Fruit fly (Drosophila melanogaster) whole organism, embryonic: Measurements from ENCODE around the gene aop.

Experiments used
- Abd-B ChIP-seq: fragments of 200-800 bp; sonication (Bioruptor generic); optimal IDR thresholded peaks from 2 replicates; lab custom pipeline; 2018; ENCODE audit warnings: missing biosample characterization, mild to moderate bottlenecking, missing genetic modification characterization, moderate library complexity
- B-H2 ChIP-seq: fragments of 200-800 bp; sonication (Bioruptor generic); optimal IDR thresholded peaks from 2 replicates; lab custom pipeline; 2018; ENCODE audit warnings: missing biosample characterization, mild to moderate bottlenecking, missing genetic modification characterization
- CG10267 ChIP-seq: fragments of 200-800 bp; sonication (Bioruptor generic); optimal IDR thresholded peaks from 2 replicates; lab custom pipeline; 2018; ENCODE audit warnings: missing biosample characterization, mild to moderate bottlenecking, missing genetic modification characterization, moderate library complexity
- CG10321 ChIP-seq: fragments of 200-800 bp; sonication (Bioruptor generic); IDR thresholded peaks from 2 replicates; pipeline ENCODE4 v1.3.6; 2022; ENCODE audit warnings: missing biosample characterization, missing genetic modification characterization
- CG12155 ChIP-seq: fragments of 200-800 bp; sonication (Bioruptor generic); optimal IDR thresholded peaks from 3 replicates; lab custom pipeline; 2016; ENCODE audit warnings: missing biosample characterization, missing genetic modification characterization
- CG13287 ChIP-seq: fragments of 200-800 bp; sonication (Bioruptor generic); IDR thresholded peaks from 2 replicates; pipeline ENCODE4 v1.3.6; 2022; ENCODE audit warnings: missing biosample characterization, missing genetic modification characterization; ENCODE audit not compliant: partially characterized antibody
- CG14710 ChIP-seq: fragments of 200-800 bp; sonication (Bioruptor generic); optimal IDR thresholded peaks from 3 replicates; lab custom pipeline; 2019; ENCODE audit warnings: missing biosample characterization, mild to moderate bottlenecking, missing genetic modification characterization, moderate library complexity
- CG14860 ChIP-seq: fragments of 200-800 bp; sonication (Bioruptor generic); IDR thresholded peaks from 3 replicates; pipeline ENCODE4 v1.3.6; 2022; ENCODE audit warnings: missing biosample characterization, missing genetic modification characterization; ENCODE audit not compliant: partially characterized antibody
- CG15696 ChIP-seq: fragments of 200-800 bp; sonication (Bioruptor generic); optimal IDR thresholded peaks from 2 replicates; lab custom pipeline; 2019; ENCODE audit warnings: missing biosample characterization, mild to moderate bottlenecking, missing genetic modification characterization, moderate library complexity
- CG17385 ChIP-seq: fragments of 200-800 bp; sonication (Bioruptor generic); optimal IDR thresholded peaks from 3 replicates; lab custom pipeline; 2018; ENCODE audit warnings: missing biosample characterization, mild to moderate bottlenecking, missing genetic modification characterization
- CG17568 ChIP-seq: fragments of 200-800 bp; sonication (Bioruptor generic); optimal IDR thresholded peaks from 2 replicates; lab custom pipeline; 2018; ENCODE audit warnings: missing biosample characterization, mild to moderate bottlenecking, missing genetic modification characterization, moderate library complexity
- CG18262 ChIP-seq: fragments of 200-800 bp; optimal IDR thresholded peaks from 3 replicates; lab custom pipeline; 2019; ENCODE audit warnings: missing biosample characterization, mild to moderate bottlenecking, missing genetic modification characterization, moderate library complexity
- CG2116 ChIP-seq: fragments of 200-800 bp; sonication (Bioruptor generic); optimal IDR thresholded peaks from 3 replicates; lab custom pipeline; 2018; ENCODE audit warnings: missing biosample characterization, mild to moderate bottlenecking, missing genetic modification characterization
- CG34224 ChIP-seq: fragments of 200-800 bp; sonication (Bioruptor generic); IDR thresholded peaks from 3 replicates; pipeline ENCODE4 v1.3.6; 2022; ENCODE audit warnings: missing biosample characterization, missing genetic modification characterization; ENCODE audit not compliant: partially characterized antibody
- CG34376 ChIP-seq: fragments of 200-800 bp; sonication (Bioruptor generic); optimal IDR thresholded peaks from 2 replicates; lab custom pipeline; 2018; ENCODE audit warnings: missing biosample characterization, mild to moderate bottlenecking, missing genetic modification characterization
- CG6791 ChIP-seq: fragments of 200-800 bp; sonication (Bioruptor generic); IDR thresholded peaks from 3 replicates; pipeline ENCODE4 v1.3.6; 2022; ENCODE audit warnings: missing biosample characterization, missing genetic modification characterization; ENCODE audit not compliant: partially characterized antibody
- CG7372 ChIP-seq: fragments of 200-800 bp; sonication (Bioruptor generic); IDR thresholded peaks from 2 replicates; pipeline ENCODE4 v1.3.6; 2022; ENCODE audit warnings: missing biosample characterization, missing genetic modification characterization
- CG7928 ChIP-seq: fragments of 200-800 bp; sonication (Bioruptor generic); optimal IDR thresholded peaks from 2 replicates; lab custom pipeline; 2017; ENCODE audit warnings: missing biosample characterization, mild to moderate bottlenecking, missing genetic modification characterization
- CG9215 ChIP-seq: fragments of 200-800 bp; sonication (Bioruptor generic); IDR thresholded peaks from 2 replicates; pipeline ENCODE4 v1.3.6; 2022; ENCODE audit warnings: missing biosample characterization, missing genetic modification characterization
- CG9932 ChIP-seq: fragments of 200-800 bp; sonication (Bioruptor generic); IDR thresholded peaks from 2 replicates; pipeline ENCODE4 v1.3.6; 2022; ENCODE audit warnings: missing biosample characterization, missing genetic modification characterization
- Dek ChIP-seq: fragments of 200-800 bp; sonication (Bioruptor generic); optimal IDR thresholded peaks from 3 replicates; lab custom pipeline; 2019; ENCODE audit warnings: missing biosample characterization, mild to moderate bottlenecking, missing genetic modification characterization, moderate library complexity
- Elba2 ChIP-seq: fragments of 200-800 bp; sonication (Bioruptor generic); optimal IDR thresholded peaks from 3 replicates; lab custom pipeline; 2016; ENCODE audit warnings: missing biosample characterization, missing genetic modification characterization
- HLH4C ChIP-seq: fragments of 200-800 bp; sonication (Bioruptor generic); IDR thresholded peaks from 3 replicates; pipeline ENCODE4 v1.3.6; 2022; ENCODE audit warnings: missing biosample characterization, missing genetic modification characterization; ENCODE audit not compliant: partially characterized antibody
- Hsf ChIP-seq: fragments of 200-800 bp; sonication (Bioruptor generic); optimal IDR thresholded peaks from 3 replicates; lab custom pipeline; 2016; ENCODE audit warnings: missing biosample characterization, missing genetic modification characterization
- MBD-R2 ChIP-seq: fragments of 200-800 bp; sonication (Bioruptor generic); IDR thresholded peaks from 2 replicates; pipeline ENCODE4 v1.3.6; 2022; ENCODE audit warnings: missing biosample characterization, missing genetic modification characterization
- MESR4 ChIP-seq: fragments of 200-800 bp; sonication (Bioruptor generic); optimal IDR thresholded peaks from 2 replicates; lab custom pipeline; 2018; ENCODE audit warnings: missing biosample characterization, mild to moderate bottlenecking, missing genetic modification characterization, moderate library complexity
- Myb ChIP-seq: fragments of 200-800 bp; sonication (Bioruptor generic); optimal IDR thresholded peaks from 2 replicates; lab custom pipeline; 2016; ENCODE audit warnings: missing biosample characterization, missing genetic modification characterization
- NfI ChIP-seq: fragments of 200-800 bp; sonication (Bioruptor generic); optimal IDR thresholded peaks from 3 replicates; lab custom pipeline; 2018; ENCODE audit warnings: missing biosample characterization, mild to moderate bottlenecking, missing genetic modification characterization, moderate library complexity
- Side ChIP-seq: fragments of 200-800 bp; sonication (Bioruptor generic); optimal IDR thresholded peaks from 2 replicates; lab custom pipeline; 2016; ENCODE audit warnings: missing biosample characterization, missing genetic modification characterization
- Sry-β ChIP-seq: fragments of 200-800 bp; sonication (Bioruptor generic); optimal IDR thresholded peaks from 2 replicates; lab custom pipeline; 2018; ENCODE audit warnings: missing biosample characterization, mild to moderate bottlenecking, missing genetic modification characterization, moderate library complexity
- YL-1 ChIP-seq: fragments of 200-800 bp; sonication (Bioruptor generic); optimal IDR thresholded peaks from 3 replicates; lab custom pipeline; 2017; ENCODE audit warnings: missing biosample characterization, mild to moderate bottlenecking, missing genetic modification characterization
- ara ChIP-seq: fragments of 200-800 bp; sonication (Bioruptor generic); IDR thresholded peaks from 2 replicates; pipeline ENCODE4 v1.3.6; 2022; ENCODE audit warnings: missing biosample characterization, missing genetic modification characterization
- bab2 ChIP-seq: fragments of 200-800 bp; sonication (Bioruptor generic); optimal IDR thresholded peaks from 2 replicates; lab custom pipeline; 2016; ENCODE audit warnings: missing biosample characterization, missing genetic modification characterization
- chinmo ChIP-seq: fragments of 200-800 bp; sonication (Bioruptor generic); IDR thresholded peaks from 4 replicates; pipeline ENCODE4 v1.3.6; 2022; ENCODE audit warnings: missing biosample characterization, missing genetic modification characterization; ENCODE audit not compliant: partially characterized antibody
- crp ChIP-seq, 2 experiments: fragments of 200-800 bp; sonication (Bioruptor generic); optimal IDR thresholded peaks; 2 replicates in 1 of 2; 3 replicates in 1 of 2; lab custom pipeline; 2017; ENCODE audit warnings: missing biosample characterization in 2 of 2, missing genetic modification characterization in 2 of 2, mild to moderate bottlenecking in 1 of 2, moderate library complexity in 1 of 2
- dimm ChIP-seq: fragments of 200-800 bp; sonication (Bioruptor generic); IDR thresholded peaks from 2 replicates; pipeline ENCODE4 v1.3.6; 2022; ENCODE audit warnings: missing biosample characterization, missing genetic modification characterization
- dmrt99B ChIP-seq: fragments of 200-800 bp; sonication (Bioruptor generic); optimal IDR thresholded peaks from 2 replicates; lab custom pipeline; 2018; ENCODE audit warnings: missing biosample characterization, mild to moderate bottlenecking, missing genetic modification characterization, moderate library complexity
- gcm ChIP-seq: fragments of 200-800 bp; sonication (Bioruptor generic); optimal IDR thresholded peaks from 2 replicates; lab custom pipeline; 2019; ENCODE audit warnings: missing biosample characterization, mild to moderate bottlenecking, missing genetic modification characterization, moderate library complexity
- lola ChIP-seq, 3 experiments: fragments of >200 bp in 2 of 3; fragments of 200-800 bp in 1 of 3; sonication (Bioruptor generic) in 1 of 3; optimal IDR thresholded peaks; 2 replicates each; lab custom pipeline; 2017 to 2019; ENCODE audit warnings: missing biosample characterization in 3 of 3, missing genetic modification characterization in 3 of 3, mild to moderate bottlenecking in 1 of 3, moderate library complexity in 1 of 3
- mam ChIP-seq: fragments of 200-800 bp; sonication (Bioruptor generic); optimal IDR thresholded peaks from 3 replicates; lab custom pipeline; 2016; ENCODE audit warnings: missing biosample characterization, missing genetic modification characterization
- pros ChIP-seq: fragments of 200-800 bp; sonication (Bioruptor generic); optimal IDR thresholded peaks from 3 replicates; lab custom pipeline; 2019; ENCODE audit warnings: missing biosample characterization, mild to moderate bottlenecking, missing genetic modification characterization, moderate library complexity
- sc ChIP-seq, 3 experiments: fragments of >200 bp in 2 of 3; fragments of 200-800 bp in 1 of 3; sonication (Bioruptor generic) in 1 of 3; optimal IDR thresholded peaks; 2 replicates in 2 of 3; 3 replicates in 1 of 3; lab custom pipeline; 2017; ENCODE audit warnings: mild to moderate bottlenecking in 1 of 3, missing biosample characterization in 1 of 3, missing genetic modification characterization in 1 of 3, missing genetic modification reagents in 1 of 3
- sna ChIP-seq: fragments of 200-800 bp; sonication (Bioruptor generic); IDR thresholded peaks from 2 replicates; pipeline ENCODE4 v1.3.6; 2022; ENCODE audit warnings: missing biosample characterization, missing genetic modification characterization; ENCODE audit not compliant: partially characterized antibody
- so ChIP-seq: fragments of 200-800 bp; sonication (Bioruptor generic); IDR thresholded peaks from 3 replicates; pipeline ENCODE4 v1.3.6; 2022; ENCODE audit warnings: missing biosample characterization, missing genetic modification characterization
- sqz ChIP-seq: fragments of 200-800 bp; sonication (Bioruptor generic); optimal IDR thresholded peaks from 3 replicates; lab custom pipeline; 2018; ENCODE audit warnings: missing biosample characterization, mild to moderate bottlenecking, missing genetic modification characterization
- sug ChIP-seq: fragments of 200-800 bp; optimal IDR thresholded peaks from 2 replicates; lab custom pipeline; 2019; ENCODE audit warnings: missing biosample characterization, mild to moderate bottlenecking, missing genetic modification characterization, moderate library complexity
- zen ChIP-seq: fragments of 200-800 bp; sonication (Bioruptor generic); optimal IDR thresholded peaks from 3 replicates; lab custom pipeline; 2018; ENCODE audit warnings: missing biosample characterization, mild to moderate bottlenecking, missing genetic modification characterization, moderate library complexity

The aop gene

DNA sequence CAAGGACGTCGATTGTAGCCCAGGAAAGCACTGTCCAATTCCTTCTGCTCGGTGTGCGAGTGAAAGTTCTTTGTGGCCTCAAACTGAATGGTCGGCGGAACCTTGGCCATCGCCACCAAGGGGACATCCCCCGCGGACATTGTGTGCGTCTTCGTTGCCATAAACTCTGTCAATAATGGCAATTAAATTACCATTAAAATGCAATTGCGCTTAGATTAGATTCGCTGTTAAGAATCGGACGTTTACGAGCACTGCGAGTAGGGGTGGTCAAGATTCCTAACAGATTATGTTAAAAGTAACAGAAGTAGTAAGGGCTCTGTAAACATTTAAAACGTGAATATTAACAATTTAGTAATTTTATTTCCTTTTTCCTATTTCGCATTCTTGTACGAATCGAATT lies 37.5 kb upstream of the aop start, which contains the start of gene daed (continued):
- TF ChIP-seq so, result no peak
- no peak for TF ChIP-seq sc (optimal IDR thresholded peaks at IDR 0.05; lab: Kevin White, UChicago)
- TF ChIP-seq sc (GFP tag; optimal IDR thresholded peaks at IDR 0.05; lab: Kevin White, UChicago), result no peak
- TF ChIP-seq CG18262 (tag; lab: Kevin White, UChicago), result no peak
- TF ChIP-seq Elba2 (GFP tag; lab: Kevin White, UChicago), result no peak
- 0 out of 3 replicates have a peak, but pooled peaks have one; percentile 28 for TF ChIP-seq CG34224
- TF ChIP-seq CG34376 (GFP tag; lab: Kevin White, UChicago), result peak; percentile 2
- 0 out of 4 replicates have a peak, but pooled peaks have one; percentile 10 for TF ChIP-seq chinmo (GFP tag; lab: Robert Waterston, UW)
- TF ChIP-seq CG17568 (GFP tag; lab: Kevin White, UChicago), result peak; percentile 84
- no peak for TF ChIP-seq CG10321 (GFP tag; lab: Robert Waterston, UW)
- TF ChIP-seq MESR4 (GFP tag; lab: Kevin White, UChicago), result peak; percentile 62
- no peak for TF ChIP-seq bab2
- peak; percentile 22; the same call in 1 of the 2 replicates for TF ChIP-seq CG13287 (GFP tag; lab: Robert Waterston, UW)
- TF ChIP-seq Dek, result no peak
- no peak for TF ChIP-seq Sry-β (GFP tag; lab: Kevin White, UChicago)
- TF ChIP-seq CG6791 (GFP tag; lab: Robert Waterston, UW), result peak; percentile 27; the same call in 1 of the 3 replicates
- TF ChIP-seq CG10267 (tag; lab: Kevin White, UChicago), result peak; percentile 82

DNA sequence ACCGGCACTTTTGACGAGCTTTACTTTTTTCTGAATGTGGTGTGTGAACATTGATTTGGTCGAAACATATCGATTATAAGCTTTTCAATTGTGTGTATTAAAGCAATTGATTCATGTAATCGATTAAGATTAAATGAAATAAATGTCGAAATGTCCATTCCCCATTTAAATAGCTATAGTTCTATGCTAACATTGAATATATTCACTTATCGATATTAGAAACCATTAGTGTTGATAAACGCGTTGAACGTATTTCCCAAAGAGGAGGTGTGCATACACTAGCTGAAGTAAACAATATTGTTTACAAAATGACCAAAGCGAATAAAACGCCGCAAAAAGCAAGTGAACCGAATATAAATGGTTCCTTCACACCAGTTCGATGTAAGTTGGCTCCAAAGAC lies 35.5 kb upstream of the aop start, which contains the start of the genes Uch and CG34174:
Uch (minus strand) TSS at position 208 of the 400 bp plus-strand sequence.
CG34174 (plus strand) TSS at position 263 of the 400 bp plus-strand sequence.
- TF ChIP-seq gcm (GFP tag; lab: Kevin White, UChicago), result no peak
- TF ChIP-seq MBD-R2 (GFP tag; lab: Robert Waterston, UW), result peak; percentile 86
- TF ChIP-seq CG17385 (GFP tag; lab: Kevin White, UChicago), result peak; percentile 40
- TF ChIP-seq B-H2 (GFP tag; lab: Kevin White, UChicago), result peak; percentile 38
- TF ChIP-seq Side (GFP tag; lab: Kevin White, UChicago), result no peak
- peak in 1 of 2 experiments; percentile 39 for TF ChIP-seq crp (GFP tag; optimal IDR thresholded peaks at IDR 0.05; lab: Kevin White, UChicago)
- peak; percentile 0 for TF ChIP-seq mam (GFP tag; lab: Kevin White, UChicago)
- TF ChIP-seq zen (tag; lab: Kevin White, UChicago), result peak; percentile 46
- peak; percentile 1 for TF ChIP-seq CG15696 (tag; lab: Kevin White, UChicago)
- TF ChIP-seq Hsf (GFP tag; lab: Kevin White, UChicago), result peak; percentile 1
- TF ChIP-seq CG7928 (GFP tag; lab: Kevin White, UChicago), result no peak
- no peak for TF ChIP-seq CG7372 (GFP tag; lab: Robert Waterston, UW)
- peak; percentile 44 for TF ChIP-seq Abd-B (GFP tag; lab: Kevin White, UChicago)
- TF ChIP-seq HLH4C (GFP tag; lab: Robert Waterston, UW), result peak; percentile 73
- TF ChIP-seq CG2116 (GFP tag; lab: Kevin White, UChicago), result peak; percentile 64
- TF ChIP-seq CG14710 (tag; lab: Kevin White, UChicago), result peak; percentile 100
- TF ChIP-seq YL-1, result peak; percentile 37
- TF ChIP-seq Myb (GFP tag; lab: Kevin White, UChicago), result peak; percentile 53
- no peak for TF ChIP-seq sc (optimal IDR thresholded peaks at IDR 0.05; lab: Kevin White, UChicago)
- TF ChIP-seq sc (GFP tag; optimal IDR thresholded peaks at IDR 0.05; lab: Kevin White, UChicago), result no peak
- peak; percentile 68; the same call in 2 of the 3 replicates for TF ChIP-seq CG34224
- TF ChIP-seq CG9932 (GFP tag; lab: Robert Waterston, UW), result no peak
- TF ChIP-seq dimm (GFP tag; lab: Robert Waterston, UW), result no peak
- TF ChIP-seq ara (GFP tag; lab: Robert Waterston, UW), result no peak
- peak; percentile 29 for TF ChIP-seq NfI (GFP tag; lab: Kevin White, UChicago)
- TF ChIP-seq pros (GFP tag; lab: Kevin White, UChicago), result no peak
- TF ChIP-seq CG14860 (GFP tag; lab: Robert Waterston, UW), result peak; percentile 64
- peak; percentile 48 for TF ChIP-seq sug (tag; lab: Kevin White, UChicago)
- no peak for TF ChIP-seq sqz
- TF ChIP-seq CG12155 (GFP tag; lab: Kevin White, UChicago), result peak; percentile 21
- no peak for TF ChIP-seq dmrt99B (tag; lab: Kevin White, UChicago)
- peak; percentile 79 for TF ChIP-seq sna
- no peak for TF ChIP-seq CG9215 (GFP tag; lab: Robert Waterston, UW)
- peak in 1 of 3 experiments; percentile 32 for TF ChIP-seq lola (GFP tag; optimal IDR thresholded peaks at IDR 0.05; lab: Kevin White, UChicago)
